Fruit fly (Drosophila melanogaster): ENCODE data around the gene CG42680.

The CG42680 gene

dm6 chr2L:14556811-14557210 lies 31.2 kb downstream of the CG42680 start:
- TF ChIP-seq psq (optimal IDR thresholded peaks at IDR 0.05) (no peak), Myc (optimal IDR thresholded peaks at IDR 0.05) (no peak), h (optimal IDR thresholded peaks at IDR 0.05) (no peak), insv (optimal IDR thresholded peaks at IDR 0.05) (no peak), ttk (optimal IDR thresholded peaks at IDR 0.05) (no peak), Sin3A (optimal IDR thresholded peaks at IDR 0.05) (no peak)

dm6 chr2L:14556224-14556623 lies 31.8 kb downstream of the CG42680 start:
- TF ChIP-seq Sin3A (optimal IDR thresholded peaks at IDR 0.05) = no peak
- TF ChIP-seq insv (optimal IDR thresholded peaks at IDR 0.05) = no peak
- no peak for TF ChIP-seq h (optimal IDR thresholded peaks at IDR 0.05)
- no peak for TF ChIP-seq psq (optimal IDR thresholded peaks at IDR 0.05)
- TF ChIP-seq ttk (optimal IDR thresholded peaks at IDR 0.05) = no peak
- TF ChIP-seq Myc (optimal IDR thresholded peaks at IDR 0.05) = no peak

- no peak for TF ChIP-seq h (optimal IDR thresholded peaks at IDR 0.05)
- TF ChIP-seq Sin3A (optimal IDR thresholded peaks at IDR 0.05) = no peak
- TF ChIP-seq insv (optimal IDR thresholded peaks at IDR 0.05) = no peak
- TF ChIP-seq psq (optimal IDR thresholded peaks at IDR 0.05) = no peak
- no peak for TF ChIP-seq Myc (optimal IDR thresholded peaks at IDR 0.05)
- no peak for TF ChIP-seq ttk (optimal IDR thresholded peaks at IDR 0.05)
These were observed 33.5 kb downstream of the CG42680 start for dm6 chr2L:14554592-14554887.

- no peak for TF ChIP-seq ttk (optimal IDR thresholded peaks at IDR 0.05)
- no peak for TF ChIP-seq h (optimal IDR thresholded peaks at IDR 0.05)
- TF ChIP-seq Myc (optimal IDR thresholded peaks at IDR 0.05) = no peak
- TF ChIP-seq psq (optimal IDR thresholded peaks at IDR 0.05) = no peak
- no peak for TF ChIP-seq Sin3A (optimal IDR thresholded peaks at IDR 0.05)
- no peak for TF ChIP-seq insv (optimal IDR thresholded peaks at IDR 0.05)
These were observed 34.0 kb downstream of the CG42680 start for dm6 chr2L:14553868-14554591.

dm6 chr2L:14552819-14553218 lies 35.2 kb downstream of the CG42680 start:
- TF ChIP-seq Myc (optimal IDR thresholded peaks at IDR 0.05) = no peak

- TF ChIP-seq psq (optimal IDR thresholded peaks at IDR 0.05) (no peak), ttk (optimal IDR thresholded peaks at IDR 0.05) (no peak), Sin3A (optimal IDR thresholded peaks at IDR 0.05) (no peak), insv (optimal IDR thresholded peaks at IDR 0.05) (no peak), Myc (optimal IDR thresholded peaks at IDR 0.05) (no peak), h (optimal IDR thresholded peaks at IDR 0.05) (no peak)
These were observed 35.8 kb downstream of the CG42680 start for dm6 chr2L:14552141-14552748.

dm6 chr2L:14550653-14551352 lies 37.2 kb downstream of the CG42680 start:
- no peak for TF ChIP-seq Sin3A (optimal IDR thresholded peaks at IDR 0.05)
- TF ChIP-seq ttk (optimal IDR thresholded peaks at IDR 0.05) = no peak
- no peak for TF ChIP-seq Myc (optimal IDR thresholded peaks at IDR 0.05)
- TF ChIP-seq psq (optimal IDR thresholded peaks at IDR 0.05) = no peak
- no peak for TF ChIP-seq insv (optimal IDR thresholded peaks at IDR 0.05)
- TF ChIP-seq h (optimal IDR thresholded peaks at IDR 0.05) = no peak

- TF ChIP-seq ttk (optimal IDR thresholded peaks at IDR 0.05) (no peak), insv (optimal IDR thresholded peaks at IDR 0.05) (no peak), h (optimal IDR thresholded peaks at IDR 0.05) (no peak), Sin3A (optimal IDR thresholded peaks at IDR 0.05) (no peak), Myc (optimal IDR thresholded peaks at IDR 0.05) (no peak), psq (optimal IDR thresholded peaks at IDR 0.05) (no peak)
These were observed 39.0 kb downstream of the CG42680 start, which contains the start of gene CG4218 for dm6 chr2L:14549009-14549408. Gene CG4218, minus strand, starts transcription at chr2L:14549109.

dm6 chr2L:14546629-14547366 lies 41.2 kb downstream of the CG42680 start:
- TF ChIP-seq insv (optimal IDR thresholded peaks at IDR 0.05) = no peak
- no peak for TF ChIP-seq psq (optimal IDR thresholded peaks at IDR 0.05)
- no peak for TF ChIP-seq h (optimal IDR thresholded peaks at IDR 0.05)
- TF ChIP-seq ttk (optimal IDR thresholded peaks at IDR 0.05) = no peak

dm6 chr2L:14545319-14545740 lies 42.7 kb downstream of the CG42680 start:
- no peak for TF ChIP-seq insv (optimal IDR thresholded peaks at IDR 0.05)
- TF ChIP-seq psq (optimal IDR thresholded peaks at IDR 0.05) = no peak
- no peak for TF ChIP-seq Myc (optimal IDR thresholded peaks at IDR 0.05)
- TF ChIP-seq ttk (optimal IDR thresholded peaks at IDR 0.05) = no peak

dm6 chr2L:14540539-14541106 lies 47.4 kb downstream of the CG42680 start:
- TF ChIP-seq Sin3A (optimal IDR thresholded peaks at IDR 0.05) (no peak), ttk (optimal IDR thresholded peaks at IDR 0.05) (no peak), insv (optimal IDR thresholded peaks at IDR 0.05) (no peak), h (optimal IDR thresholded peaks at IDR 0.05) (no peak), Myc (optimal IDR thresholded peaks at IDR 0.05) (no peak), psq (optimal IDR thresholded peaks at IDR 0.05) (no peak)

All from Kc167 (cell line).